Fruit fly (Drosophila melanogaster) whole organism, embryonic: ENCODE results near the gene mirr.

Experiments used
- BEAF-32 ChIP-seq: fragments of 200-800 bp; sonication (Bioruptor generic); optimal IDR thresholded peaks from 3 replicates; lab custom pipeline; 2017; ENCODE audit warnings: missing biosample characterization, missing genetic modification characterization, mild to moderate bottlenecking, moderate library complexity, missing genetic modification reagents
- Bgb ChIP-seq: fragments of 200-800 bp; sonication (Bioruptor generic); IDR thresholded peaks from 2 replicates; pipeline ENCODE4 v1.3.6; 2022; ENCODE audit warnings: missing biosample characterization, missing genetic modification characterization; ENCODE audit not compliant: partially characterized antibody
- CG10267 ChIP-seq: fragments of 200-800 bp; sonication (Bioruptor generic); optimal IDR thresholded peaks from 2 replicates; lab custom pipeline; 2018; ENCODE audit warnings: missing biosample characterization, mild to moderate bottlenecking, missing genetic modification characterization, moderate library complexity
- CG12104 ChIP-seq: fragments of 200-800 bp; sonication (Bioruptor generic); optimal IDR thresholded peaks from 3 replicates; lab custom pipeline; 2016; ENCODE audit warnings: missing biosample characterization, missing genetic modification characterization
- CG15696 ChIP-seq: fragments of 200-800 bp; sonication (Bioruptor generic); optimal IDR thresholded peaks from 2 replicates; lab custom pipeline; 2019; ENCODE audit warnings: missing biosample characterization, mild to moderate bottlenecking, missing genetic modification characterization, moderate library complexity
- CG1603 ChIP-seq: fragments of 200-800 bp; sonication (Bioruptor generic); optimal IDR thresholded peaks from 2 replicates; lab custom pipeline; 2019; ENCODE audit warnings: missing biosample characterization, mild to moderate bottlenecking, missing genetic modification characterization, moderate library complexity
- CG16813 ChIP-seq: fragments of 200-800 bp; sonication (Bioruptor generic); IDR thresholded peaks from 3 replicates; pipeline ENCODE4 v1.3.6; 2022; ENCODE audit warnings: missing biosample characterization, missing genetic modification characterization; ENCODE audit not compliant: partially characterized antibody
- CG16815 ChIP-seq: fragments of 200-800 bp; sonication (Bioruptor generic); optimal IDR thresholded peaks from 3 replicates; lab custom pipeline; 2017; ENCODE audit warnings: missing biosample characterization, mild to moderate bottlenecking, missing genetic modification characterization
- CG17359 ChIP-seq: fragments of 200-800 bp; sonication (Bioruptor generic); optimal IDR thresholded peaks from 3 replicates; lab custom pipeline; 2018; ENCODE audit warnings: missing biosample characterization, mild to moderate bottlenecking, missing genetic modification characterization, moderate library complexity
- CG30020 ChIP-seq: fragments of 200-800 bp; optimal IDR thresholded peaks from 2 replicates; lab custom pipeline; 2019; ENCODE audit warnings: missing biosample characterization, mild to moderate bottlenecking, missing genetic modification characterization, moderate library complexity
- CG30403 ChIP-seq: fragments of 200-800 bp; sonication (Bioruptor generic); optimal IDR thresholded peaks from 3 replicates; lab custom pipeline; 2016; ENCODE audit warnings: missing biosample characterization, missing genetic modification characterization
- CG34224 ChIP-seq: fragments of 200-800 bp; sonication (Bioruptor generic); IDR thresholded peaks from 3 replicates; pipeline ENCODE4 v1.3.6; 2022; ENCODE audit warnings: missing biosample characterization, missing genetic modification characterization; ENCODE audit not compliant: partially characterized antibody
- CG42726 ChIP-seq: fragments of 200-800 bp; sonication (Bioruptor generic); IDR thresholded peaks from 2 replicates; pipeline ENCODE4 v1.3.6; 2022; ENCODE audit warnings: missing biosample characterization, missing genetic modification characterization; ENCODE audit not compliant: partially characterized antibody
- CG6683 ChIP-seq: fragments of 200-800 bp; sonication (Bioruptor generic); optimal IDR thresholded peaks from 2 replicates; lab custom pipeline; 2017; ENCODE audit warnings: missing biosample characterization, mild to moderate bottlenecking, missing genetic modification characterization, missing genetic modification reagents
- CG8290 ChIP-seq, 3 experiments: fragments of 200-800 bp; sonication (Bioruptor generic); optimal IDR thresholded peaks; 2 replicates each; lab custom pipeline; 2016 to 2019; ENCODE audit warnings: missing biosample characterization in 3 of 3, missing genetic modification characterization in 3 of 3, mild to moderate bottlenecking in 2 of 3, moderate library complexity in 1 of 3
- Dll ChIP-seq: fragments of 200-800 bp; sonication (Bioruptor generic); IDR thresholded peaks from 4 replicates; pipeline ENCODE4 v1.3.6; 2022; ENCODE audit warnings: missing biosample characterization, missing genetic modification characterization; ENCODE audit not compliant: partially characterized antibody
- Doc3 ChIP-seq: fragments of 200-800 bp; sonication (Bioruptor generic); IDR thresholded peaks from 3 replicates; pipeline ENCODE4 v1.3.6; 2022; ENCODE audit warnings: missing biosample characterization, missing genetic modification characterization; ENCODE audit not compliant: partially characterized antibody
- Dp ChIP-seq: fragments of 200-800 bp; sonication (Bioruptor generic); optimal IDR thresholded peaks from 2 replicates; lab custom pipeline; 2018; ENCODE audit warnings: missing biosample characterization, mild to moderate bottlenecking, missing genetic modification characterization, moderate library complexity
- Dref ChIP-seq: fragments of 200-800 bp; sonication (Bioruptor generic); IDR thresholded peaks from 2 replicates; pipeline ENCODE4 v1.3.6; 2022; ENCODE audit warnings: missing biosample characterization, missing genetic modification characterization
- H2.0 ChIP-seq: fragments of 200-800 bp; sonication (Bioruptor generic); IDR thresholded peaks from 2 replicates; pipeline ENCODE4 v1.3.6; 2022; ENCODE audit warnings: missing biosample characterization, missing genetic modification characterization
- HLH4C ChIP-seq: fragments of 200-800 bp; sonication (Bioruptor generic); IDR thresholded peaks from 3 replicates; pipeline ENCODE4 v1.3.6; 2022; ENCODE audit warnings: missing biosample characterization, missing genetic modification characterization; ENCODE audit not compliant: partially characterized antibody
- Hr3 ChIP-seq: fragments of 200-800 bp; sonication (Bioruptor generic); optimal IDR thresholded peaks from 3 replicates; lab custom pipeline; 2016; ENCODE audit warnings: missing biosample characterization, missing genetic modification characterization
- MBD-R2 ChIP-seq: fragments of 200-800 bp; sonication (Bioruptor generic); IDR thresholded peaks from 2 replicates; pipeline ENCODE4 v1.3.6; 2022; ENCODE audit warnings: missing biosample characterization, missing genetic modification characterization
- Med ChIP-seq: fragments of 200-800 bp; sonication (Bioruptor generic); peaks from one replicate; lab custom pipeline; 2016; ENCODE audit warnings: missing biosample characterization, missing genetic modification characterization, mild to moderate bottlenecking, inconsistent platforms, moderate library complexity
- NC2β ChIP-seq: fragments of 200-800 bp; sonication (Bioruptor generic); optimal IDR thresholded peaks from 2 replicates; lab custom pipeline; 2016; ENCODE audit warnings: missing biosample characterization, missing genetic modification characterization
- NFAT ChIP-seq: fragments of 200-800 bp; sonication (Bioruptor generic); IDR thresholded peaks from 2 replicates; pipeline ENCODE4 v1.3.6; 2022; ENCODE audit warnings: missing biosample characterization, missing genetic modification characterization
- Opbp ChIP-seq: fragments of 200-800 bp; sonication (Bioruptor generic); IDR thresholded peaks from 3 replicates; pipeline ENCODE4 v1.3.6; 2022; ENCODE audit warnings: missing biosample characterization, missing genetic modification characterization; ENCODE audit not compliant: partially characterized antibody
- Optix ChIP-seq: fragments of 200-800 bp; sonication (Bioruptor generic); IDR thresholded peaks from 3 replicates; pipeline ENCODE4 v1.3.6; 2022; ENCODE audit warnings: missing biosample characterization, missing genetic modification characterization
- Scr ChIP-seq: fragments of 200-800 bp; sonication (Bioruptor generic); IDR thresholded peaks from 2 replicates; pipeline ENCODE4 v1.3.6; 2022; ENCODE audit warnings: missing biosample characterization, missing genetic modification characterization; ENCODE audit not compliant: partially characterized antibody
- Sry-δ ChIP-seq: fragments of 200-800 bp; sonication (Bioruptor generic); optimal IDR thresholded peaks from 2 replicates; lab custom pipeline; 2016; ENCODE audit warnings: missing biosample characterization, missing genetic modification characterization
- Taf1 ChIP-seq: fragments of 200-800 bp; sonication (Bioruptor generic); IDR thresholded peaks from 2 replicates; pipeline ENCODE4 v1.3.6; 2022; ENCODE audit warnings: missing biosample characterization, missing genetic modification characterization
- abd-A ChIP-seq: fragments of 200-800 bp; sonication (Bioruptor generic); optimal IDR thresholded peaks from 3 replicates; lab custom pipeline; 2019; ENCODE audit warnings: missing biosample characterization, mild to moderate bottlenecking, missing genetic modification characterization, moderate library complexity
- ash1 ChIP-seq: fragments of 200-800 bp; sonication (Bioruptor generic); optimal IDR thresholded peaks from 2 replicates; lab custom pipeline; 2018; ENCODE audit warnings: missing biosample characterization, mild to moderate bottlenecking, missing genetic modification characterization
- bigmax ChIP-seq: fragments of 200-800 bp; sonication (Bioruptor generic); optimal IDR thresholded peaks from 2 replicates; lab custom pipeline; 2018; ENCODE audit warnings: missing biosample characterization, mild to moderate bottlenecking, missing genetic modification characterization
- croc ChIP-seq: fragments of 200-800 bp; sonication (Bioruptor generic); conservative IDR thresholded peaks from 3 replicates; pipeline ENCODE4 v1.3.6; 2022; ENCODE audit warnings: missing biosample characterization, missing genetic modification characterization
- gfzf ChIP-seq: fragments of 200-800 bp; sonication (Bioruptor generic); optimal IDR thresholded peaks from 2 replicates; lab custom pipeline; 2016; ENCODE audit warnings: missing biosample characterization, mild to moderate bottlenecking, missing genetic modification characterization, moderate library complexity
- insv ChIP-seq, 2 experiments: fragments of 200-800 bp; sonication (Bioruptor generic); optimal IDR thresholded peaks; 3 replicates each; lab custom pipeline; 2016 to 2018; ENCODE audit warnings: missing biosample characterization in 2 of 2, missing genetic modification characterization in 2 of 2
- inv ChIP-seq: fragments of 200-800 bp; sonication (Bioruptor generic); IDR thresholded peaks from 2 replicates; pipeline ENCODE4 v1.3.6; 2022; ENCODE audit warnings: missing biosample characterization, missing genetic modification characterization; ENCODE audit not compliant: partially characterized antibody
- knrl ChIP-seq: fragments of 200-800 bp; sonication (Bioruptor generic); IDR thresholded peaks from 3 replicates; pipeline ENCODE4 v1.3.6; 2022; ENCODE audit warnings: missing biosample characterization, missing genetic modification characterization; ENCODE audit not compliant: partially characterized antibody
- nerfin-2 ChIP-seq: fragments of 200-800 bp; sonication (Bioruptor generic); IDR thresholded peaks from 2 replicates; pipeline ENCODE4 v1.3.6; 2022; ENCODE audit warnings: missing biosample characterization, missing genetic modification characterization; ENCODE audit not compliant: partially characterized antibody
- org-1 ChIP-seq: fragments of 200-800 bp; sonication (Bioruptor generic); optimal IDR thresholded peaks from 2 replicates; lab custom pipeline; 2017; ENCODE audit warnings: missing biosample characterization, missing genetic modification characterization
- sna ChIP-seq: fragments of 200-800 bp; sonication (Bioruptor generic); IDR thresholded peaks from 2 replicates; pipeline ENCODE4 v1.3.6; 2022; ENCODE audit warnings: missing biosample characterization, missing genetic modification characterization; ENCODE audit not compliant: partially characterized antibody
- stwl ChIP-seq: fragments of 200-800 bp; sonication (Bioruptor generic); optimal IDR thresholded peaks from 3 replicates; lab custom pipeline; 2018; ENCODE audit warnings: missing biosample characterization, mild to moderate bottlenecking, missing genetic modification characterization, moderate library complexity
- sug ChIP-seq: fragments of 200-800 bp; optimal IDR thresholded peaks from 2 replicates; lab custom pipeline; 2019; ENCODE audit warnings: missing biosample characterization, mild to moderate bottlenecking, missing genetic modification characterization, moderate library complexity
- tll ChIP-seq, 2 experiments: fragments of 200-800 bp in 1 of 2; fragments of >200 bp in 1 of 2; sonication (Bioruptor generic) in 1 of 2; optimal IDR thresholded peaks; 2 replicates each; lab custom pipeline; 2017 to 2019; ENCODE audit warnings: missing biosample characterization in 2 of 2, missing genetic modification characterization in 2 of 2, mild to moderate bottlenecking in 1 of 2, moderate library complexity in 1 of 2
- trem ChIP-seq: fragments of 200-800 bp; optimal IDR thresholded peaks from 3 replicates; lab custom pipeline; 2019; ENCODE audit warnings: missing biosample characterization, mild to moderate bottlenecking, missing genetic modification characterization, moderate library complexity
- wor ChIP-seq: fragments of 200-800 bp; sonication (Bioruptor generic); IDR thresholded peaks from 2 replicates; pipeline ENCODE4 v1.3.6; 2022; ENCODE audit warnings: missing biosample characterization, missing genetic modification characterization

The mirr gene

dm6 chr3L:12732742-12733141 is 39.3 kb downstream of the mirr start (continued):
- TF ChIP-seq CG12104 (GFP tag; lab: Kevin White, UChicago) (no peak), Dref (peak; percentile 95), CG10267 (tag; lab: Kevin White, UChicago) (peak; percentile 4), sug (tag; lab: Kevin White, UChicago) (no peak), sna (GFP tag; lab: Robert Waterston, UW) (peak; percentile 60; the same call in 1 of the 2 replicates), CG30020 (tag; lab: Kevin White, UChicago) (peak; percentile 22), Optix (GFP tag; lab: Robert Waterston, UW) (no peak), CG6683 (GFP tag; lab: Kevin White, UChicago) (no peak), CG34224 (GFP tag; lab: Robert Waterston, UW) (peak; percentile 76), Opbp (GFP tag; lab: Robert Waterston, UW) (peak; percentile 73; the same call in 1 of the 3 replicates), Bgb (GFP tag; lab: Robert Waterston, UW) (peak; percentile 68), HLH4C (GFP tag; lab: Robert Waterston, UW) (peak; percentile 67; the same call in 2 of the 3 replicates), CG1603 (peak; percentile 54), Doc3 (GFP tag; lab: Robert Waterston, UW) (peak; percentile 48; the same call in 2 of the 3 replicates), Scr (peak; percentile 60), croc (GFP tag; lab: Robert Waterston, UW) (no peak), ash1 (GFP tag; lab: Kevin White, UChicago) (no peak), NC2β (GFP tag; lab: Kevin White, UChicago) (no peak), NFAT (GFP tag; lab: Robert Waterston, UW) (no peak), CG16815 (GFP tag; lab: Kevin White, UChicago) (no peak), Dll (peak; percentile 68; the same call in 3 of the 4 replicates), inv (GFP tag; lab: Robert Waterston, UW) (peak; percentile 47; the same call in 1 of the 2 replicates), wor (GFP tag; lab: Robert Waterston, UW) (no peak), nerfin-2 (GFP tag; lab: Robert Waterston, UW) (peak; percentile 55; the same call in 1 of the 2 replicates), gfzf (GFP tag; lab: Kevin White, UChicago) (peak; percentile 10), Dp (peak; percentile 99), CG42726 (GFP tag; lab: Robert Waterston, UW) (0 out of 2 replicates have a peak, but pooled peaks have one; percentile 40), insv (GFP tag; optimal IDR thresholded peaks at IDR 0.05; lab: Kevin White, UChicago) (peak in 1 of 2 experiments; percentile 20), Med (peak; percentile 55), trem (tag; lab: Kevin White, UChicago) (peak; percentile 43), Sry-δ (GFP tag; lab: Kevin White, UChicago) (peak; percentile 34), tll (GFP tag; optimal IDR thresholded peaks at IDR 0.05; lab: Kevin White, UChicago) (no peak), stwl (peak; percentile 36), H2.0 (GFP tag; lab: Robert Waterston, UW) (no peak)

dm6 chr3L:12734550-12735012 is 41.1 kb downstream of the mirr start, which contains the start of the genes SmD1 and Ptp69D:
Gene SmD1 (minus strand): TSS chr3L:12734611.
Gene Ptp69D (plus strand): TSS chr3L:12734945.
- TF ChIP-seq CG30403 (GFP tag; lab: Kevin White, UChicago) (peak; percentile 3), Taf1 (no peak), org-1 (GFP tag; lab: Kevin White, UChicago) (no peak), sug (tag; lab: Kevin White, UChicago) (peak; percentile 29), abd-A (tag; lab: Kevin White, UChicago) (no peak), CG17359 (tag; lab: Kevin White, UChicago) (no peak), bigmax (GFP tag; lab: Kevin White, UChicago) (peak; percentile 64), CG8290 (GFP tag; optimal IDR thresholded peaks at IDR 0.05; lab: Kevin White, UChicago) (peak; percentile 20), CG8290 (tag; optimal IDR thresholded peaks at IDR 0.05; lab: Kevin White, UChicago) (no peak), MBD-R2 (GFP tag; lab: Robert Waterston, UW) (0 out of 2 replicates have a peak, but pooled peaks have one; percentile 25), Hr3 (peak; percentile 29), knrl (peak; percentile 93), BEAF-32 (GFP tag; lab: Kevin White, UChicago) (peak; percentile 94), Dp (peak; percentile 12), CG16813 (GFP tag; lab: Robert Waterston, UW) (peak; percentile 87), CG15696 (tag; lab: Kevin White, UChicago) (peak; percentile 22)
